Fruit fly (Drosophila melanogaster) whole organism, embryonic: ENCODE data around the gene CG16812.

ENCODE experiments used
- Asciz ChIP-seq: fragments of 200-800 bp; sonication (Bioruptor generic); optimal IDR thresholded peaks from 2 replicates; lab custom pipeline; 2017; ENCODE audit warnings: missing biosample characterization, mild to moderate bottlenecking, missing genetic modification characterization, missing genetic modification reagents
- Bdp1 ChIP-seq: fragments of 200-800 bp; sonication (Bioruptor generic); optimal IDR thresholded peaks from 3 replicates; lab custom pipeline; 2016; ENCODE audit warnings: missing biosample characterization, missing genetic modification characterization
- BtbVII ChIP-seq: fragments of 200-800 bp; sonication (Bioruptor generic); optimal IDR thresholded peaks from 3 replicates; lab custom pipeline; 2017; ENCODE audit warnings: missing biosample characterization, mild to moderate bottlenecking, missing genetic modification characterization
- CG10209 ChIP-seq: fragments of 200-800 bp; sonication (Bioruptor generic); optimal IDR thresholded peaks from 3 replicates; lab custom pipeline; 2017; ENCODE audit warnings: missing biosample characterization, mild to moderate bottlenecking, missing genetic modification characterization, missing genetic modification reagents
- CG10321 ChIP-seq: fragments of 200-800 bp; sonication (Bioruptor generic); IDR thresholded peaks from 2 replicates; pipeline ENCODE4 v1.3.6; 2022; ENCODE audit warnings: missing biosample characterization, missing genetic modification characterization
- CG10431 ChIP-seq: fragments of 200-800 bp; sonication (Bioruptor generic); optimal IDR thresholded peaks from 3 replicates; lab custom pipeline; 2018; ENCODE audit warnings: missing biosample characterization, mild to moderate bottlenecking, missing genetic modification characterization
- CG10543 ChIP-seq: fragments of 200-800 bp; sonication (Bioruptor generic); optimal IDR thresholded peaks from 3 replicates; lab custom pipeline; 2017; ENCODE audit warnings: missing biosample characterization, mild to moderate bottlenecking, missing genetic modification characterization, moderate library complexity
- CG10565 ChIP-seq: fragments of 200-800 bp; sonication (Bioruptor generic); optimal IDR thresholded peaks from 3 replicates; lab custom pipeline; 2016; ENCODE audit warnings: missing biosample characterization, mild to moderate bottlenecking, missing genetic modification characterization
- CG11085 ChIP-seq: fragments of 200-800 bp; sonication (Bioruptor generic); IDR thresholded peaks from 2 replicates; pipeline ENCODE4 v1.3.6; 2022; ENCODE audit warnings: missing biosample characterization, missing genetic modification characterization
- CG12104 ChIP-seq: fragments of 200-800 bp; sonication (Bioruptor generic); optimal IDR thresholded peaks from 3 replicates; lab custom pipeline; 2016; ENCODE audit warnings: missing biosample characterization, missing genetic modification characterization
- CG12769 ChIP-seq: fragments of 200-800 bp; sonication (Bioruptor generic); optimal IDR thresholded peaks from 2 replicates; lab custom pipeline; 2019; ENCODE audit warnings: missing biosample characterization, mild to moderate bottlenecking, missing genetic modification characterization, moderate library complexity
- CG13296 ChIP-seq: fragments of 200-800 bp; sonication (Bioruptor generic); optimal IDR thresholded peaks from 3 replicates; lab custom pipeline; 2018; ENCODE audit warnings: missing biosample characterization, mild to moderate bottlenecking, missing genetic modification characterization
- CG14050 ChIP-seq: fragments of 200-800 bp; sonication (Bioruptor generic); IDR thresholded peaks from 3 replicates; pipeline ENCODE4 v1.3.6; 2022; ENCODE audit warnings: missing biosample characterization, missing genetic modification characterization
- CG1529 ChIP-seq: fragments of 200-800 bp; sonication (Bioruptor generic); optimal IDR thresholded peaks from 3 replicates; lab custom pipeline; 2018; ENCODE audit warnings: missing biosample characterization, missing genetic modification characterization
- CG17385 ChIP-seq: fragments of 200-800 bp; sonication (Bioruptor generic); optimal IDR thresholded peaks from 3 replicates; lab custom pipeline; 2018; ENCODE audit warnings: missing biosample characterization, mild to moderate bottlenecking, missing genetic modification characterization
- CG17829 ChIP-seq: fragments of 200-800 bp; optimal IDR thresholded peaks from 2 replicates; lab custom pipeline; 2019; ENCODE audit warnings: missing biosample characterization, mild to moderate bottlenecking, missing genetic modification characterization, moderate library complexity
- CG1832 ChIP-seq: fragments of 200-800 bp; sonication (Bioruptor generic); optimal IDR thresholded peaks from 2 replicates; lab custom pipeline; 2017; ENCODE audit warnings: missing biosample characterization, mild to moderate bottlenecking, missing genetic modification characterization, inconsistent platforms
- CG18599 ChIP-seq: fragments of 200-800 bp; sonication (Bioruptor generic); optimal IDR thresholded peaks from 3 replicates; lab custom pipeline; 2017; ENCODE audit warnings: missing biosample characterization, missing genetic modification characterization, mild to moderate bottlenecking, moderate library complexity, missing genetic modification reagents
- CG2875 ChIP-seq: fragments of 200-800 bp; sonication (Bioruptor generic); optimal IDR thresholded peaks from 2 replicates; lab custom pipeline; 2017; ENCODE audit warnings: missing biosample characterization, mild to moderate bottlenecking, missing genetic modification characterization, missing genetic modification reagents
- CG43689 ChIP-seq: fragments of 200-800 bp; sonication (Bioruptor generic); IDR thresholded peaks from 2 replicates; pipeline ENCODE4 v1.3.6; 2022; ENCODE audit warnings: missing biosample characterization, missing genetic modification characterization
- CG4424 ChIP-seq: fragments of 200-800 bp; sonication (Bioruptor generic); optimal IDR thresholded peaks from 3 replicates; lab custom pipeline; 2016; ENCODE audit warnings: missing biosample characterization, missing genetic modification characterization
- CG6254 ChIP-seq: fragments of 200-800 bp; sonication (Bioruptor generic); optimal IDR thresholded peaks from 3 replicates; lab custom pipeline; 2017; ENCODE audit warnings: mild to moderate bottlenecking, missing biosample characterization, missing genetic modification reagents, missing genetic modification characterization
- CG7839 ChIP-seq: fragments of 200-800 bp; sonication (Bioruptor generic); optimal IDR thresholded peaks from 3 replicates; lab custom pipeline; 2018; ENCODE audit warnings: missing biosample characterization, mild to moderate bottlenecking, missing genetic modification characterization, moderate library complexity
- CG8924 ChIP-seq: fragments of 200-800 bp; optimal IDR thresholded peaks from 3 replicates; lab custom pipeline; 2019; ENCODE audit warnings: missing biosample characterization, mild to moderate bottlenecking, missing genetic modification characterization, moderate library complexity
- Deaf1 ChIP-seq: fragments of 200-800 bp; optimal IDR thresholded peaks from 3 replicates; lab custom pipeline; 2019; ENCODE audit warnings: missing biosample characterization, mild to moderate bottlenecking, missing genetic modification characterization, moderate library complexity
- Ets65A ChIP-seq: fragments of 200-800 bp; sonication (Bioruptor generic); peaks from one replicate; lab custom pipeline; 2016; ENCODE audit warnings: missing biosample characterization, missing genetic modification characterization
- H2.0 ChIP-seq: fragments of 200-800 bp; sonication (Bioruptor generic); IDR thresholded peaks from 2 replicates; pipeline ENCODE4 v1.3.6; 2022; ENCODE audit warnings: missing biosample characterization, missing genetic modification characterization
- Med ChIP-seq: fragments of 200-800 bp; sonication (Bioruptor generic); peaks from one replicate; lab custom pipeline; 2016; ENCODE audit warnings: missing biosample characterization, missing genetic modification characterization, mild to moderate bottlenecking, inconsistent platforms, moderate library complexity
- Spps ChIP-seq: fragments of 200-800 bp; sonication (Bioruptor generic); optimal IDR thresholded peaks from 2 replicates; lab custom pipeline; 2018; ENCODE audit warnings: missing biosample characterization, mild to moderate bottlenecking, missing genetic modification characterization
- Stat92E ChIP-seq, 3 experiments: fragments of >200 bp in 2 of 3; fragments of 200-800 bp in 1 of 3; sonication (Bioruptor generic) in 1 of 3; optimal IDR thresholded peaks; 2 replicates each; lab custom pipeline; 2017 to 2019; ENCODE audit warnings: missing biosample characterization in 3 of 3, missing genetic modification characterization in 3 of 3, mild to moderate bottlenecking in 1 of 3, moderate library complexity in 1 of 3
- bowl ChIP-seq: fragments of 200-800 bp; sonication (Bioruptor generic); IDR thresholded peaks from 2 replicates; pipeline ENCODE4 v1.3.6; 2022; ENCODE audit warnings: missing biosample characterization, missing genetic modification characterization
- cg ChIP-seq: fragments of 200-800 bp; sonication (Bioruptor generic); optimal IDR thresholded peaks from 3 replicates; lab custom pipeline; 2019; ENCODE audit warnings: missing biosample characterization, mild to moderate bottlenecking, missing genetic modification characterization, moderate library complexity
- chinmo ChIP-seq: fragments of 200-800 bp; sonication (Bioruptor generic); IDR thresholded peaks from 4 replicates; pipeline ENCODE4 v1.3.6; 2022; ENCODE audit warnings: missing biosample characterization, missing genetic modification characterization; ENCODE audit not compliant: partially characterized antibody
- gro ChIP-seq: fragments of 200-800 bp; sonication (Bioruptor generic); optimal IDR thresholded peaks from 2 replicates; lab custom pipeline; 2016; ENCODE audit warnings: missing biosample characterization, missing genetic modification characterization
- kay ChIP-seq: fragments of 200-800 bp; sonication (Bioruptor generic); optimal IDR thresholded peaks from 2 replicates; lab custom pipeline; 2016; ENCODE audit warnings: missing biosample characterization, missing genetic modification characterization
- klu ChIP-seq: fragments of 200-800 bp; sonication (Bioruptor generic); IDR thresholded peaks from 2 replicates; pipeline ENCODE4 v1.3.6; 2022; ENCODE audit warnings: missing biosample characterization, missing genetic modification characterization
- nom ChIP-seq: fragments of 200-800 bp; sonication (Bioruptor generic); optimal IDR thresholded peaks from 2 replicates; lab custom pipeline; 2017; ENCODE audit warnings: missing biosample characterization, missing genetic modification characterization, mild to moderate bottlenecking, moderate library complexity, missing genetic modification reagents
- pfk ChIP-seq: fragments of 200-800 bp; sonication (Bioruptor generic); optimal IDR thresholded peaks from 2 replicates; lab custom pipeline; 2018; ENCODE audit warnings: missing biosample characterization, mild to moderate bottlenecking, missing genetic modification characterization, moderate library complexity
- pita ChIP-seq: fragments of 200-800 bp; sonication (Bioruptor generic); optimal IDR thresholded peaks from 2 replicates; lab custom pipeline; 2017; ENCODE audit warnings: missing biosample characterization, mild to moderate bottlenecking, missing genetic modification characterization
- sd ChIP-seq: fragments of 200-800 bp; sonication (Bioruptor generic); optimal IDR thresholded peaks from 3 replicates; lab custom pipeline; 2018; ENCODE audit warnings: missing biosample characterization, mild to moderate bottlenecking, missing genetic modification characterization, moderate library complexity
- sens ChIP-seq: fragments of 200-800 bp; sonication (Bioruptor generic); peaks from one replicate; lab custom pipeline; 2016; ENCODE audit warnings: missing biosample characterization, missing genetic modification characterization
- slou ChIP-seq: fragments of 200-800 bp; sonication (Bioruptor generic); optimal IDR thresholded peaks from 3 replicates; lab custom pipeline; 2016; ENCODE audit warnings: missing biosample characterization, missing genetic modification characterization
- tgo ChIP-seq: fragments of 200-800 bp; sonication (Bioruptor generic); IDR thresholded peaks from 3 replicates; pipeline ENCODE4 v1.3.6; 2022; ENCODE audit warnings: missing biosample characterization, missing genetic modification characterization
- vnd ChIP-seq: fragments of 200-800 bp; sonication (Bioruptor generic); IDR thresholded peaks from 3 replicates; pipeline ENCODE4 v1.3.6; 2022; ENCODE audit warnings: missing biosample characterization, missing genetic modification characterization; ENCODE audit not compliant: partially characterized antibody
- wor ChIP-seq: fragments of 200-800 bp; sonication (Bioruptor generic); IDR thresholded peaks from 2 replicates; pipeline ENCODE4 v1.3.6; 2022; ENCODE audit warnings: missing biosample characterization, missing genetic modification characterization
- z ChIP-seq: fragments of 200-800 bp; sonication (Bioruptor generic); IDR thresholded peaks from 3 replicates; pipeline ENCODE4 v1.3.6; 2022; ENCODE audit warnings: missing biosample characterization, missing genetic modification characterization
- zfh2 ChIP-seq: fragments of 200-800 bp; sonication (Bioruptor generic); optimal IDR thresholded peaks from 2 replicates; lab custom pipeline; 2016; ENCODE audit warnings: missing biosample characterization, missing genetic modification characterization

The CG16812 gene

dm6 chr2L:13258702-13259101 is 36.3 kb downstream of the CG16812 start (continued):
- TF ChIP-seq CG1529 (GFP tag; lab: Kevin White, UChicago) (no peak), Ets65A (GFP tag; lab: Kevin White, UChicago) (peak; percentile 31), gro (GFP tag; lab: Kevin White, UChicago) (no peak), CG18599 (GFP tag; lab: Kevin White, UChicago) (peak; percentile 20), tgo (GFP tag; lab: Robert Waterston, UW) (no peak), CG1832 (no peak), H2.0 (GFP tag; lab: Robert Waterston, UW) (0 out of 2 replicates have a peak, but pooled peaks have one; percentile 22), CG10209 (GFP tag; lab: Kevin White, UChicago) (no peak), CG4424 (GFP tag; lab: Kevin White, UChicago) (peak; percentile 18), Asciz (GFP tag; lab: Kevin White, UChicago) (peak; percentile 7), CG14050 (GFP tag; lab: Robert Waterston, UW) (0 out of 3 replicates have a peak, but pooled peaks have one; percentile 19), CG12104 (GFP tag; lab: Kevin White, UChicago) (no peak), Spps (tag; lab: Kevin White, UChicago) (no peak)

dm6 chr2L:13259643-13260042 is 37.3 kb downstream of the CG16812 start, which contains the start of gene CG31730:
TSS of gene CG31730 (minus strand) at chr2L:13259743.
- TF ChIP-seq klu (GFP tag; lab: Robert Waterston, UW) (no peak), chinmo (GFP tag; lab: Robert Waterston, UW) (0 out of 4 replicates have a peak, but pooled peaks have one; percentile 35), CG17385 (GFP tag; lab: Kevin White, UChicago) (no peak), CG18599 (GFP tag; lab: Kevin White, UChicago) (no peak), CG43689 (no peak), bowl (no peak), sens (GFP tag; lab: Kevin White, UChicago) (peak; percentile 13)

DNA sequence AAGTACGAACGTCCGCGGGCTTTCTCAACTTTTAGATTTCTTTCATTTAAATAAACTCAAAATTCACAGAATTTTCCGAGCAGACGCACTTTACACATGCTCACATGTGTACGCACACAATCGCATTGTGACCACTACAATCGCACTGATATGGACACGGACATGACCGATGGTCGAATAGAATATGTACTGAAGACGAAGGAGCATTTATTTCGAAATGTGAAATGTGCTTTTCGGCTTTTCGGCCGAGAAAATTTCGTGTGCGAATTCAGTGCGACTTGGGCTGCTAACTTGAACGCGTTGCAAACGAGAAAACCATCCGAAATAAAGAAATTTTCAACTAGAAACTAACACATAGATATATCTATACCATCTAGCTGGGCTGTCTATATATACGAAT is 38.4 kb downstream of the CG16812 start, which contains the start of gene CG44085:
Gene CG44085 (plus strand): TSS at position 269 of the 400 bp plus-strand sequence.
- no peak for TF ChIP-seq zfh2
- TF ChIP-seq pfk (GFP tag; lab: Kevin White, UChicago) = no peak
- TF ChIP-seq wor (GFP tag; lab: Robert Waterston, UW) = no peak
- peak; percentile 32 for TF ChIP-seq CG12769 (tag; lab: Kevin White, UChicago)
- peak; percentile 75 for TF ChIP-seq Deaf1 (tag; lab: Kevin White, UChicago)
- 0 out of 3 replicates have a peak, but pooled peaks have one; percentile 40 for TF ChIP-seq z (GFP tag; lab: Robert Waterston, UW)
- TF ChIP-seq kay = no peak
- TF ChIP-seq CG10431 = no peak
- peak; percentile 53 for TF ChIP-seq Med (GFP tag; lab: Kevin White, UChicago)
- peak; percentile 26 for TF ChIP-seq sd (tag; lab: Kevin White, UChicago)
- no peak for TF ChIP-seq gro (GFP tag; lab: Kevin White, UChicago)
- no peak for TF ChIP-seq vnd (GFP tag; lab: Robert Waterston, UW)
- no peak for TF ChIP-seq CG6254 (GFP tag; lab: Kevin White, UChicago)
- TF ChIP-seq Stat92E (GFP tag; optimal IDR thresholded peaks at IDR 0.05; lab: Kevin White, UChicago) = no peak
- no peak for TF ChIP-seq CG13296 (GFP tag; lab: Kevin White, UChicago)
- TF ChIP-seq chinmo (GFP tag; lab: Robert Waterston, UW) = 0 out of 4 replicates have a peak, but pooled peaks have one; percentile 9
- TF ChIP-seq CG10321 (GFP tag; lab: Robert Waterston, UW) = no peak
- TF ChIP-seq CG17829 = no peak
- no peak for TF ChIP-seq nom (GFP tag; lab: Kevin White, UChicago)
- no peak for TF ChIP-seq CG11085 (GFP tag; lab: Robert Waterston, UW)
- TF ChIP-seq cg (GFP tag; lab: Kevin White, UChicago) = peak; percentile 52
- TF ChIP-seq CG10565 (GFP tag; lab: Kevin White, UChicago) = no peak
- peak; percentile 44 for TF ChIP-seq CG10543 (GFP tag; lab: Kevin White, UChicago)
- no peak for TF ChIP-seq BtbVII (GFP tag; lab: Kevin White, UChicago)
- TF ChIP-seq CG2875 (GFP tag; lab: Kevin White, UChicago) = no peak
- no peak for TF ChIP-seq CG8924
- TF ChIP-seq Bdp1 (GFP tag; lab: Kevin White, UChicago) = no peak
- no peak for TF ChIP-seq CG7839
- TF ChIP-seq slou = no peak
- TF ChIP-seq pita (GFP tag; lab: Kevin White, UChicago) = no peak
